Worm (Caenorhabditis elegans): Measurements from ENCODE around the gene oac-53.
A peak's percentile ranks its signal among the peaks of the same experiment; 100 is the strongest.

oac-53 gene

ce11 chrV:16640366-16640765, 12.6 kb upstream of the oac-53 start (continued):
- TF ChIP-seq him-1 (tag; optimal IDR thresholded peaks at IDR 0.05) (peak; percentile 71), repo-1 (tag; optimal IDR thresholded peaks at IDR 0.05) (no peak), snpc-1.3 (tag; optimal IDR thresholded peaks at IDR 0.05; ENCODE audit: insufficient read depth) (no peak), nhr-80 (tag; optimal IDR thresholded peaks at IDR 0.05) (peak; percentile 5), T07F8.4 (tag; optimal IDR thresholded peaks at IDR 0.05) (no peak), mel-28 (tag; optimal IDR thresholded peaks at IDR 0.05; ENCODE audit: borderline replicate concordance) (no peak), mxl-1 (tag; optimal IDR thresholded peaks at IDR 0.05) (peak; percentile 25), dox-1 (GFP tag; IDR thresholded peaks at IDR 0.05) (peak; percentile 72), efl-1 (GFP tag; optimal IDR thresholded peaks at IDR 0.05) (no peak), nhr-90 (tag; optimal IDR thresholded peaks at IDR 0.05) (peak; percentile 64), hmg-20 (GFP tag; IDR thresholded peaks at IDR 0.05) (no peak), lag-1 (GFP tag; IDR thresholded peaks at IDR 0.05) (no peak), nfya-2 (GFP tag; IDR thresholded peaks at IDR 0.05) (no peak), sea-2 (GFP tag; IDR thresholded peaks at IDR 0.05) (no peak), gei-17 (GFP tag; optimal IDR thresholded peaks at IDR 0.05) (no peak), madf-6 (GFP tag; IDR thresholded peaks at IDR 0.05) (peak; percentile 45; the same call in 1 of the 2 replicates), ekl-4 (GFP tag; IDR thresholded peaks at IDR 0.05) (no peak), snpc-3.4 (tag; optimal IDR thresholded peaks at IDR 0.05) (peak; percentile 39), ztf-18 (tag; optimal IDR thresholded peaks at IDR 0.05) (peak; percentile 46), ztf-25 (GFP tag; IDR thresholded peaks at IDR 0.05) (no peak), ztf-28 (GFP tag; IDR thresholded peaks at IDR 0.05) (no peak), Y53G8AR.9 (GFP tag; conservative IDR thresholded peaks at IDR 0.05) (no peak), hlh-12 (tag; optimal IDR thresholded peaks at IDR 0.05) (no peak), attf-6 (GFP tag; IDR thresholded peaks at IDR 0.05) (peak; percentile 83), mes-4 (tag; optimal IDR thresholded peaks at IDR 0.05) (no peak), lsy-27 (tag; optimal IDR thresholded peaks at IDR 0.05; ENCODE audit: borderline replicate concordance, insufficient read depth) (no peak), Y56A3A.18 (GFP tag; IDR thresholded peaks at IDR 0.05) (0 out of 2 replicates have a peak, but pooled peaks have one; percentile 53), hmg-1.2 (GFP tag; IDR thresholded peaks at IDR 0.05) (peak; percentile 59)

DNA sequence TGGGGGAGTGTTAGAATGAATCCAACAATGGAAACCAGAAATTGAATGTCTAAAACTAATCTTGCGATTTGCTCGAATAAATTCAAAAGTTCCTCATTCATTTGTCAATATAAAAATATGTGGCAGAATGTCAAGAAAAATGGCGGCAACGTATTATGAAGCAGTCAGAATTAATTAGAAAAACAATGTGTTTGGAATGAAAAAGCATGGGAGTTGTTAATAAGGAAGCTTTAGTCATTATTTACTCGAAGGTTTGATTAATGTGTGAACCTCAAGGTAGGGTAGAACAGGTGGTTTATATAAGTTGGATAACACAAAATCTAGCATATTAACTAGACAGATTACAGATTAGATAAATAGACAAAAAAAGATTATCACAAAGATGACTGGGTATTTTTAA, 10.4 kb upstream of the oac-53 start, which contains the start of gene srw-76:
TSS of gene srw-76 (minus strand) at position 101 of the 400 bp plus-strand sequence.
- TF ChIP-seq nhr-27 (tag; optimal IDR thresholded peaks at IDR 0.05) = no peak
- no peak for TF ChIP-seq egrh-3 (GFP tag; IDR thresholded peaks at IDR 0.05)
- no peak for TF ChIP-seq nhr-179 (tag; optimal IDR thresholded peaks at IDR 0.05)
- no peak for TF ChIP-seq tbx-9 (tag; optimal IDR thresholded peaks at IDR 0.05; ENCODE audit: borderline replicate concordance)

DNA sequence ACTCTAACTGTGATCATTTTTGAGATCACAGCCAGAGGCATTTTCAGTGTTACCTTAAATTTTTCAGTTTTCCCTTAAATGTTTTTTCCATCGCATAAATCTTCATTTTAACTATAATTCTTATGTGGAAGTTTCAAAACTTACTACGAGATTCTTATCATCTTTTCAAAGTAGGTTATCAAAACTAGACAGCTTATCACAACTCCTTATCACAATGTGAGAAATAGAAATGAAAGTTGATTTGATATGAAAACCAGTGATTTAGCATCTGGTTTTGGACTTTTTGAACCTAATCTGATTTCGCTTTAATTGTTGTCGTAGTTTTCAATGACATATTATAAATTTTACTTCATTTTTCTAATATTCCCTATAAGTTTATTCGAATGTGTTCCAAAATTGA, 8.1 kb upstream of the oac-53 start, which contains the start of gene mltn-11:
TSS of gene mltn-11 (plus strand) at position 276 of the 400 bp plus-strand sequence.
- TF ChIP-seq T26A5.8 (tag; optimal IDR thresholded peaks at IDR 0.05) (no peak), K12H6.12 (tag; optimal IDR thresholded peaks at IDR 0.05) (no peak), dox-1 (GFP tag; IDR thresholded peaks at IDR 0.05) (no peak), ceh-27 (GFP tag; optimal IDR thresholded peaks at IDR 0.05) (no peak), rpc-1 (optimal IDR thresholded peaks at IDR 0.05) (no peak), rpc-1 (tag; optimal IDR thresholded peaks at IDR 0.05) (no peak), egrh-3 (GFP tag; IDR thresholded peaks at IDR 0.05) (no peak), unc-62 (GFP tag; optimal IDR thresholded peaks at IDR 0.05) (no peak), madf-10 (tag; optimal IDR thresholded peaks at IDR 0.05) (no peak), dpff-1 (tag; optimal IDR thresholded peaks at IDR 0.05) (no peak), K11D2.4 (GFP tag; IDR thresholded peaks at IDR 0.05) (no peak), tbp1 (GFP tag; optimal IDR thresholded peaks at IDR 0.05) (no peak), sdz-38 (tag; optimal IDR thresholded peaks at IDR 0.05) (no peak), lin-35 (GFP tag; optimal IDR thresholded peaks at IDR 0.05) (no peak), mcd-1 (GFP tag; IDR thresholded peaks at IDR 0.05) (no peak), bed-1 (GFP tag; IDR thresholded peaks at IDR 0.05) (no peak), nfya-1 (tag; optimal IDR thresholded peaks at IDR 0.05; ENCODE audit: borderline replicate concordance, insufficient read depth) (no peak), mes-4 (tag; optimal IDR thresholded peaks at IDR 0.05) (no peak), aptf-2 (GFP tag; conservative IDR thresholded peaks at IDR 0.05) (no peak), snpc-3.4 (tag; optimal IDR thresholded peaks at IDR 0.05) (no peak), egl-44 (GFP tag; IDR thresholded peaks at IDR 0.05) (no peak)

Data from whole organism, young adult.